Fruit fly (Drosophila melanogaster): Measurements from ENCODE around the gene pst.

pst gene

dm6 chr3L:7328567-7329253, 31.4 kb downstream of the pst start, which contains the start of the genes mrva, CG42307 and mus312:
mrva (minus strand) TSS chr3L:7328842.
CG42307 (plus strand) TSS chr3L:7329132.
mus312 (plus strand) TSS chr3L:7329132.
- peak; percentile 95 for TF ChIP-seq CG17801 (GFP tag; optimal IDR thresholded peaks at IDR 0.05; ENCODE audit: partially characterized antibody)

- TF ChIP-seq CG17801 (GFP tag; optimal IDR thresholded peaks at IDR 0.05; ENCODE audit: partially characterized antibody) = no peak
Observed at dm6 chr3L:7326676-7327075, 33.4 kb downstream of the pst start.

- TF ChIP-seq CG17801 (GFP tag; optimal IDR thresholded peaks at IDR 0.05; ENCODE audit: partially characterized antibody) = peak; percentile 63
Observed at dm6 chr3L:7323348-7323747, 36.7 kb downstream of the pst start, which contains the start of the genes RhoGEF4 and Rint1. RhoGEF4 (minus strand) TSS chr3L:7323411. Rint1 (plus strand) TSS chr3L:7323619.

dm6 chr3L:7319768-7320167, 40.3 kb downstream of the pst start, which contains the start of gene CG8607:
CG8607 (plus strand) TSS chr3L:7320068.
- TF ChIP-seq CG17801 (GFP tag; optimal IDR thresholded peaks at IDR 0.05; ENCODE audit: partially characterized antibody) = no peak

DNA sequence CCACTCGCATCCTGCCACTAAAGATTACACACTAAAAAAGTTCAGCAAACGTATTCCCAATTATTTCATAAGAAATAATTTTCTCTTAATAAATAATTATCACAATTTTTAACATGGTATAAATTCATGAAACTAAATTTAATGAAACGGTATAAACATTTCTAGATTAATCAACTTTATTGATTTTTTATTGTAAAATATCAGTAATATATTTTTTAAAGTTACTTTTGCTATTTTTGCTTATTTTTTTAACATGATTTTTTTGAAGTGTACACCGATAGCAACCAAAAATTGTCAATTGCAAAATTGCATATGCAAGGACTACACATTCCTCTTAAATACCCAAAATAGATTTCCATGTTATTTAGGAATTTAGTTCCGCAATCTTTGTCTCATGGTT, 45.9 kb downstream of the pst start:
- TF ChIP-seq CG17801 (GFP tag; optimal IDR thresholded peaks at IDR 0.05; ENCODE audit: partially characterized antibody) = no peak

DNA sequence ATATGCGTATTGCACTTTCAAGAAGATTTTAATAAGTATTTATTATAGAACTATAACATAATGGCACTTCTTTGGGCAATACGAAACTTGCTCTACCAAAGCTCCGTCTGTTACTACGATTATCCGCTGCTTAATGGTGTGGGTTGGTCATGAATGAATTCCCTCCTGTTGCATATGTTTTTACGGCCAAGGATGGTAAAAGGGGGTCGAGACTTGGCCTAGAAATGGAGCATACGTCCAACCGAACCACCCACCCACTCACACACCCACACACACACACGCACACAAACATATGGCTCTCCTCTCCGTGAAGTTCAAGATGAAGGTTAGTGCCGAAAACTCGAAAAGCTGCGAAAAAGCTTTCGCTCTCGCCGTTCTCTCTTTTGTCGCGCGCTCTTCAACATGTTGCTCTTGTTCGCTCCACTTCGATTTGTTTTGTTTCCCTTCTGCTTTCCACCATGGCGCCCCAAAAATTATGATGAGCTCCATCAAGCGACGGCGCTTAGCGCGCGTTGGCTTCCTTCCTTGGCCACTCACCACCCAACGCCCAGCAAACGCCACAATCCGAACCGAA, 46.4 kb downstream of the pst start:
- TF ChIP-seq CG17801 (GFP tag; optimal IDR thresholded peaks at IDR 0.05; ENCODE audit: partially characterized antibody) = no peak

dm6 chr3L:7312754-7313153, 47.3 kb downstream of the pst start, which contains the start of gene unc-13-4A:
unc-13-4A (minus strand) TSS chr3L:7312896.
- TF ChIP-seq CG17801 (GFP tag; optimal IDR thresholded peaks at IDR 0.05; ENCODE audit: partially characterized antibody) = no peak
